Fruit fly (Drosophila melanogaster): ENCODE data around the gene Npc2h.

The Npc2h gene

DNA sequence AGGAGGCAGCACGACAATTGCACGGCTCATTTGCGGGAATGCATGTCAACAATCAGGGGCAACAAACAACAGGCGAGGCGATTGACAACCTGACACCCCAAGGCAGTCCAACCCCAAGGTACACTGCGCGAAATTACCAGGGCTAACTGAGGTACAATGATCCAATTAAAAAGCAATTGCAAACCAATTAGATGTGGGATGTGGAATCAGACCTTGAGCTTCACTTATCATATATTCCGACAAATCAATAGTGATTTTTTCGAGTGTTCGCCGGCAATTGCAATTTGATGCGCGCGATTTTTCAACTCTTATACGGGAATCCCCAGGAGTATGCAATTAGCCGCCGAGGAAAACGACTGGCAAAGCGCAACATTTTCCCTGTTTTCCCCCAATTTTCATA lies 949 bp upstream of the Npc2h start (continued):
- TF ChIP-seq CG10979 (tag; optimal IDR thresholded peaks at IDR 0.05) (peak; percentile 8), CG1024 (GFP tag; IDR thresholded peaks at IDR 0.05) (0 out of 2 replicates have a peak, but pooled peaks have one; percentile 13), row (GFP tag; IDR thresholded peaks at IDR 0.05) (0 out of 3 replicates have a peak, but pooled peaks have one; percentile 12), CG18262 (tag; optimal IDR thresholded peaks at IDR 0.05) (peak; percentile 4), bsh (GFP tag; optimal IDR thresholded peaks at IDR 0.05) (peak in 1 of 2 experiments; percentile 13), Gsc (GFP tag; IDR thresholded peaks at IDR 0.05) (0 out of 2 replicates have a peak, but pooled peaks have one; percentile 13), Xrp1 (GFP tag; IDR thresholded peaks at IDR 0.05) (peak; percentile 56; the same call in 1 of the 2 replicates), CG13296 (GFP tag; optimal IDR thresholded peaks at IDR 0.05) (no peak), Ptx1 (GFP tag; IDR thresholded peaks at IDR 0.05) (0 out of 2 replicates have a peak, but pooled peaks have one; percentile 20)

DNA sequence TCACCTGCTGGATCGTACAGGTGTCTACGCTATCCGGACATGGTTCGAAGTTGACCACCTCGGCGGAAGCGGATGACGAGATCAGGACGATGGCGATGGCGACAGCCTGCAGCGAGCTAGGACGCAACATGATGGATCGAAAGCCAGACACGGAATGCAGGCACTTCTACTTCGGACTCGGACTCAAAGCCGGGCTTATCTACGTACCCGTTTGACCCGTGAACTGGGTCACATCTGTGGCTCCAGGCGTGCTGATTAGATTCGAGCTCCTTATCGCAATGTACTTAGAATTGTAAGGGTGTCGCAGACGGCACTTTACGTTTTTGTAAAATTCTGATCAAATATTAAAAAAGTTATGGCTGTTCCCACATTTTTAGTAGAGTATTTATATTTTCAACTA lies 986 bp downstream of the Npc2h start, which contains the start of gene Npc2g:
Npc2g (minus strand) TSS at position 160 of the 400 bp plus-strand sequence.
- TF ChIP-seq Dbx (GFP tag; IDR thresholded peaks at IDR 0.05) (no peak), tap (tag; optimal IDR thresholded peaks at IDR 0.05) (no peak), exex (tag; optimal IDR thresholded peaks at IDR 0.05) (no peak), Myb (GFP tag; optimal IDR thresholded peaks at IDR 0.05) (no peak), sug (tag; optimal IDR thresholded peaks at IDR 0.05) (peak; percentile 9), Med (GFP tag) (peak; percentile 8), abd-A (tag; optimal IDR thresholded peaks at IDR 0.05) (no peak), CG6689 (GFP tag; IDR thresholded peaks at IDR 0.05) (no peak), fd3F (GFP tag; optimal IDR thresholded peaks at IDR 0.05) (no peak), D19A (tag; optimal IDR thresholded peaks at IDR 0.05) (peak; percentile 79), bbx (GFP tag; IDR thresholded peaks at IDR 0.05; ENCODE audit: partially characterized antibody) (no peak), CG1233 (GFP tag; optimal IDR thresholded peaks at IDR 0.05) (no peak), CG34376 (GFP tag; optimal IDR thresholded peaks at IDR 0.05) (peak; percentile 2), pnt (GFP tag; optimal IDR thresholded peaks at IDR 0.05) (no peak), Aef1 (GFP tag; IDR thresholded peaks at IDR 0.05) (no peak), row (GFP tag; IDR thresholded peaks at IDR 0.05) (peak; percentile 28; the same call in 1 of the 3 replicates)

DNA sequence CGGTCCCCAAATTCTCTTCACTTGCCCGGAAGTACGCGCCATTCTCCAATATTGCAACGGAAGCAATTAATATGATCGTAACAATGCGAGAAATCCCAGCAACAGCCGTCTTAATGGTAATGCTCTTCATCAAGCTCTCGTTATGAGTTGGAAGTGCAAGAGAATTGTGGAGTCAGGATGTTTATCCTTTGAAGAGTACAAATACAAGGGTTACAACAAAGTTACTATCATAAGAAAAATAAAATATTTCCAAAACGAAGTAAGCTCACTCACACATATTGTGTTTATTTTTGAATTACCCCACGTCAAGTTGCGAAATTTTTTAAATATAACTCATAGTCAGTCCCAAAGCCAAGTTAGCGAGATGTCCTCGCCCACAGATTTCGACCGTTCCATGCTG lies 3.5 kb downstream of the Npc2h start, which contains the start of gene CG15543:
CG15543 (plus strand) TSS at position 301 of the 400 bp plus-strand sequence.
- TF ChIP-seq ara (GFP tag; IDR thresholded peaks at IDR 0.05) (no peak), Pdp1 (GFP tag; optimal IDR thresholded peaks at IDR 0.05) (no peak), CG6175 (GFP tag; IDR thresholded peaks at IDR 0.05) (no peak), Atf-2 (GFP tag; optimal IDR thresholded peaks at IDR 0.05) (no peak), NK7.1 (GFP tag; optimal IDR thresholded peaks at IDR 0.05) (no peak), Hsf (GFP tag; optimal IDR thresholded peaks at IDR 0.05) (no peak), slp2 (GFP tag; optimal IDR thresholded peaks at IDR 0.05) (no peak), Xrp1 (GFP tag; IDR thresholded peaks at IDR 0.05) (no peak), peb (GFP tag; IDR thresholded peaks at IDR 0.05) (no peak), pzg (GFP tag; optimal IDR thresholded peaks at IDR 0.05) (no peak), dati (GFP tag; IDR thresholded peaks at IDR 0.05) (no peak), CG12104 (GFP tag; optimal IDR thresholded peaks at IDR 0.05) (no peak), CG12659 (GFP tag; optimal IDR thresholded peaks at IDR 0.05) (no peak), CG10321 (GFP tag; IDR thresholded peaks at IDR 0.05) (no peak)

DNA sequence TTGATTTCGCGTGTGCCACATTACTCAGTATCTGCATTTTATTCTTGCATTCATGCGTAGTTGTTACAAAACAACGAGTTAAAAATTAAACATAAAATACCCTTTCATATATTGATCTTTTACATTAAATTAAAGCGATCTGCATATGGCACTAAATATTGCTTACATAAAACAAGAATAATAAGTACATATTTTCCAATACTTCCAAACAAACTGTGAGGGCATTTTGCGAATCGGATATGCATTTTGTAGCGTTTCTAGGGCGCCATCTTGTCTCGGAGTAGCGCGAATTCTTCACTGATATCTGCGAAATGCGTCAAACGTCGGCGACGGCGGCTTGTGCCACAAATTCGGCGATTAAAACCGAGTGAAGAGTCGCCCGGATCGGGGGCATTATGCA lies 4.7 kb downstream of the Npc2h start:
- TF ChIP-seq Aef1 (GFP tag; IDR thresholded peaks at IDR 0.05) (no peak), Side (GFP tag; optimal IDR thresholded peaks at IDR 0.05) (no peak), Ets97D (GFP tag; optimal IDR thresholded peaks at IDR 0.05) (no peak), E2f2 (GFP tag; IDR thresholded peaks at IDR 0.05) (no peak), zen2 (GFP tag; IDR thresholded peaks at IDR 0.05; ENCODE audit: partially characterized antibody) (no peak), chn (GFP tag; optimal IDR thresholded peaks at IDR 0.05) (no peak), CG4404 (GFP tag; IDR thresholded peaks at IDR 0.05) (no peak), CG10147 (GFP tag; optimal IDR thresholded peaks at IDR 0.05) (no peak), Kr (GFP tag; optimal IDR thresholded peaks at IDR 0.05) (no peak), CG6689 (GFP tag; IDR thresholded peaks at IDR 0.05) (no peak)

Data from whole organism, embryonic.